Fruit fly (Drosophila melanogaster) whole organism, embryonic: ENCODE data around the gene CG43954.
A peak's percentile ranks its signal among the peaks of the same experiment; 100 is the strongest.

Experiments used
- Atf6 ChIP-seq: fragments of 200-800 bp; sonication (Bioruptor generic); IDR thresholded peaks from 2 replicates; pipeline ENCODE4 v1.3.6; 2022; ENCODE audit warnings: missing biosample characterization, missing genetic modification characterization
- CG10209 ChIP-seq: fragments of 200-800 bp; sonication (Bioruptor generic); optimal IDR thresholded peaks from 3 replicates; lab custom pipeline; 2017; ENCODE audit warnings: missing biosample characterization, mild to moderate bottlenecking, missing genetic modification characterization, missing genetic modification reagents
- CG10462 ChIP-seq: fragments of 200-800 bp; sonication (Bioruptor generic); optimal IDR thresholded peaks from 2 replicates; lab custom pipeline; 2016; ENCODE audit warnings: missing biosample characterization, missing genetic modification characterization
- CG10543 ChIP-seq: fragments of 200-800 bp; sonication (Bioruptor generic); optimal IDR thresholded peaks from 3 replicates; lab custom pipeline; 2017; ENCODE audit warnings: missing biosample characterization, mild to moderate bottlenecking, missing genetic modification characterization, moderate library complexity
- CG10565 ChIP-seq: fragments of 200-800 bp; sonication (Bioruptor generic); optimal IDR thresholded peaks from 3 replicates; lab custom pipeline; 2016; ENCODE audit warnings: missing biosample characterization, mild to moderate bottlenecking, missing genetic modification characterization
- CG12744 ChIP-seq: fragments of 200-800 bp; sonication (Bioruptor generic); optimal IDR thresholded peaks from 2 replicates; lab custom pipeline; 2016; ENCODE audit warnings: missing biosample characterization, missing genetic modification characterization
- CG13287 ChIP-seq: fragments of 200-800 bp; sonication (Bioruptor generic); IDR thresholded peaks from 2 replicates; pipeline ENCODE4 v1.3.6; 2022; ENCODE audit warnings: missing biosample characterization, missing genetic modification characterization; ENCODE audit not compliant: partially characterized antibody
- CG13775 ChIP-seq: fragments of 200-800 bp; sonication (Bioruptor generic); optimal IDR thresholded peaks from 3 replicates; lab custom pipeline; 2017; ENCODE audit warnings: missing biosample characterization, mild to moderate bottlenecking, missing genetic modification characterization
- CG15479 ChIP-seq: fragments of 200-800 bp; sonication (Bioruptor generic); optimal IDR thresholded peaks from 3 replicates; lab custom pipeline; 2019; ENCODE audit warnings: missing biosample characterization, mild to moderate bottlenecking, missing genetic modification characterization, moderate library complexity
- CG15601 ChIP-seq: fragments of 200-800 bp; sonication (Bioruptor generic); optimal IDR thresholded peaks from 3 replicates; lab custom pipeline; 2019; ENCODE audit warnings: missing biosample characterization, mild to moderate bottlenecking, missing genetic modification characterization, moderate library complexity
- CG17385 ChIP-seq: fragments of 200-800 bp; sonication (Bioruptor generic); optimal IDR thresholded peaks from 3 replicates; lab custom pipeline; 2018; ENCODE audit warnings: missing biosample characterization, mild to moderate bottlenecking, missing genetic modification characterization
- CG17568 ChIP-seq: fragments of 200-800 bp; sonication (Bioruptor generic); optimal IDR thresholded peaks from 2 replicates; lab custom pipeline; 2018; ENCODE audit warnings: missing biosample characterization, mild to moderate bottlenecking, missing genetic modification characterization, moderate library complexity
- CG18476 ChIP-seq: fragments of 200-800 bp; sonication (Bioruptor generic); optimal IDR thresholded peaks from 2 replicates; lab custom pipeline; 2016; ENCODE audit warnings: missing biosample characterization, mild to moderate bottlenecking, missing genetic modification characterization
- CG3163 ChIP-seq: fragments of 200-800 bp; sonication (Bioruptor generic); optimal IDR thresholded peaks from 3 replicates; lab custom pipeline; 2016; ENCODE audit warnings: missing biosample characterization, missing genetic modification characterization
- CG34224 ChIP-seq: fragments of 200-800 bp; sonication (Bioruptor generic); IDR thresholded peaks from 3 replicates; pipeline ENCODE4 v1.3.6; 2022; ENCODE audit warnings: missing biosample characterization, missing genetic modification characterization; ENCODE audit not compliant: partially characterized antibody
- CG4820 ChIP-seq: fragments of 200-800 bp; sonication (Bioruptor generic); optimal IDR thresholded peaks from 3 replicates; lab custom pipeline; 2016; ENCODE audit warnings: missing biosample characterization, missing genetic modification characterization
- CG6765 ChIP-seq: fragments of 200-800 bp; sonication (Bioruptor generic); optimal IDR thresholded peaks from 3 replicates; lab custom pipeline; 2017; ENCODE audit warnings: missing biosample characterization, mild to moderate bottlenecking, missing genetic modification characterization
- CG8924 ChIP-seq: fragments of 200-800 bp; optimal IDR thresholded peaks from 3 replicates; lab custom pipeline; 2019; ENCODE audit warnings: missing biosample characterization, mild to moderate bottlenecking, missing genetic modification characterization, moderate library complexity
- Doc3 ChIP-seq: fragments of 200-800 bp; sonication (Bioruptor generic); IDR thresholded peaks from 3 replicates; pipeline ENCODE4 v1.3.6; 2022; ENCODE audit warnings: missing biosample characterization, missing genetic modification characterization; ENCODE audit not compliant: partially characterized antibody
- Fer2 ChIP-seq: fragments of 200-800 bp; sonication (Bioruptor generic); optimal IDR thresholded peaks from 2 replicates; lab custom pipeline; 2018; ENCODE audit warnings: missing biosample characterization, mild to moderate bottlenecking, missing genetic modification characterization, moderate library complexity
- HLHmδ ChIP-seq: fragments of 200-800 bp; sonication (Bioruptor generic); optimal IDR thresholded peaks from 2 replicates; lab custom pipeline; 2018; ENCODE audit warnings: missing biosample characterization, mild to moderate bottlenecking, missing genetic modification characterization, moderate library complexity
- Lpt ChIP-seq: fragments of >200 bp; optimal IDR thresholded peaks from 2 replicates; lab custom pipeline; 2018; ENCODE audit warnings: missing biosample characterization, missing genetic modification characterization
- Opbp ChIP-seq: fragments of 200-800 bp; sonication (Bioruptor generic); IDR thresholded peaks from 3 replicates; pipeline ENCODE4 v1.3.6; 2022; ENCODE audit warnings: missing biosample characterization, missing genetic modification characterization; ENCODE audit not compliant: partially characterized antibody
- Rfx ChIP-seq: fragments of 200-800 bp; sonication (Bioruptor generic); IDR thresholded peaks from 2 replicates; pipeline ENCODE4 v1.3.6; 2022; ENCODE audit warnings: missing biosample characterization, missing genetic modification characterization
- Sry-β ChIP-seq: fragments of 200-800 bp; sonication (Bioruptor generic); optimal IDR thresholded peaks from 2 replicates; lab custom pipeline; 2018; ENCODE audit warnings: missing biosample characterization, mild to moderate bottlenecking, missing genetic modification characterization, moderate library complexity
- ato ChIP-seq: fragments of 200-800 bp; sonication (Bioruptor generic); IDR thresholded peaks from 2 replicates; pipeline ENCODE4 v1.3.6; 2022; ENCODE audit warnings: missing biosample characterization, missing genetic modification characterization; ENCODE audit not compliant: partially characterized antibody
- caup ChIP-seq: fragments of 200-800 bp; sonication (Bioruptor generic); optimal IDR thresholded peaks from 3 replicates; lab custom pipeline; 2017; ENCODE audit warnings: missing biosample characterization, mild to moderate bottlenecking, missing genetic modification characterization, moderate library complexity; ENCODE audit not compliant: severe bottlenecking
- cwo ChIP-seq: fragments of 200-800 bp; sonication (Bioruptor generic); optimal IDR thresholded peaks from 3 replicates; lab custom pipeline; 2017; ENCODE audit warnings: missing biosample characterization, missing genetic modification characterization, mild to moderate bottlenecking, moderate library complexity, missing genetic modification reagents
- eve ChIP-seq, 2 experiments: fragments of >200 bp; optimal IDR thresholded peaks; 2 replicates each; lab custom pipeline; 2017; ENCODE audit warnings: missing biosample characterization in 2 of 2, missing genetic modification characterization in 2 of 2
- exex ChIP-seq: fragments of 200-800 bp; sonication (Bioruptor generic); optimal IDR thresholded peaks from 4 replicates; lab custom pipeline; 2018; ENCODE audit warnings: missing biosample characterization, mild to moderate bottlenecking, missing genetic modification characterization, moderate library complexity
- hbn ChIP-seq: fragments of 200-800 bp; sonication (Bioruptor generic); IDR thresholded peaks from 2 replicates; pipeline ENCODE4 v1.3.6; 2022; ENCODE audit warnings: missing biosample characterization, missing genetic modification characterization; ENCODE audit not compliant: partially characterized antibody
- ind ChIP-seq: fragments of 200-800 bp; sonication (Bioruptor generic); optimal IDR thresholded peaks from 3 replicates; lab custom pipeline; 2016; ENCODE audit warnings: missing biosample characterization, missing genetic modification characterization
- inv ChIP-seq: fragments of 200-800 bp; sonication (Bioruptor generic); IDR thresholded peaks from 2 replicates; pipeline ENCODE4 v1.3.6; 2022; ENCODE audit warnings: missing biosample characterization, missing genetic modification characterization; ENCODE audit not compliant: partially characterized antibody
- jing ChIP-seq: fragments of 200-800 bp; sonication (Bioruptor generic); optimal IDR thresholded peaks from 2 replicates; lab custom pipeline; 2018; ENCODE audit warnings: missing biosample characterization, mild to moderate bottlenecking, missing genetic modification characterization
- ken ChIP-seq: fragments of 200-800 bp; sonication (Bioruptor generic); IDR thresholded peaks from 3 replicates; pipeline ENCODE4 v1.3.6; 2022; ENCODE audit warnings: missing biosample characterization, missing genetic modification characterization
- lab ChIP-seq: fragments of 200-800 bp; sonication (Bioruptor generic); optimal IDR thresholded peaks from 3 replicates; lab custom pipeline; 2017; ENCODE audit warnings: missing biosample characterization, missing genetic modification characterization, mild to moderate bottlenecking, moderate library complexity, missing genetic modification reagents
- nau ChIP-seq: fragments of 200-800 bp; sonication (Bioruptor generic); optimal IDR thresholded peaks from 3 replicates; lab custom pipeline; 2017; ENCODE audit warnings: missing biosample characterization, mild to moderate bottlenecking, missing genetic modification characterization, missing genetic modification reagents
- pzg ChIP-seq: fragments of 200-800 bp; sonication (Bioruptor generic); optimal IDR thresholded peaks from 3 replicates; lab custom pipeline; 2018; ENCODE audit warnings: missing biosample characterization, mild to moderate bottlenecking, missing genetic modification characterization, moderate library complexity
- repo ChIP-seq: fragments of 200-800 bp; sonication (Bioruptor generic); optimal IDR thresholded peaks from 2 replicates; lab custom pipeline; 2016; ENCODE audit warnings: missing biosample characterization, missing genetic modification characterization
- run ChIP-seq: fragments of 200-800 bp; sonication (Bioruptor generic); optimal IDR thresholded peaks from 3 replicates; lab custom pipeline; 2018; ENCODE audit warnings: missing biosample characterization, mild to moderate bottlenecking, missing genetic modification characterization
- sens ChIP-seq: fragments of 200-800 bp; sonication (Bioruptor generic); peaks from one replicate; lab custom pipeline; 2016; ENCODE audit warnings: missing biosample characterization, missing genetic modification characterization
- shn ChIP-seq: fragments of 200-800 bp; sonication (Bioruptor generic); optimal IDR thresholded peaks from 3 replicates; lab custom pipeline; 2016; ENCODE audit warnings: missing biosample characterization, missing genetic modification characterization
- sug ChIP-seq: fragments of 200-800 bp; optimal IDR thresholded peaks from 2 replicates; lab custom pipeline; 2019; ENCODE audit warnings: missing biosample characterization, mild to moderate bottlenecking, missing genetic modification characterization, moderate library complexity
- tap ChIP-seq: fragments of 200-800 bp; optimal IDR thresholded peaks from 3 replicates; lab custom pipeline; 2019; ENCODE audit warnings: missing biosample characterization, mild to moderate bottlenecking, missing genetic modification characterization, moderate library complexity
- ttk ChIP-seq: fragments of 200-800 bp; sonication (Bioruptor generic); IDR thresholded peaks from 2 replicates; pipeline ENCODE4 v2.1.2; 2022; ENCODE audit warnings: missing biosample characterization, missing genetic modification characterization
- unc-4 ChIP-seq: fragments of 200-800 bp; sonication (Bioruptor generic); IDR thresholded peaks from 2 replicates; pipeline ENCODE4 v1.3.6; 2022; ENCODE audit warnings: missing biosample characterization, missing genetic modification characterization; ENCODE audit not compliant: partially characterized antibody
- unpg ChIP-seq: fragments of 200-800 bp; sonication (Bioruptor generic); optimal IDR thresholded peaks from 3 replicates; lab custom pipeline; 2018; ENCODE audit warnings: missing biosample characterization, mild to moderate bottlenecking, missing genetic modification characterization, moderate library complexity
- zen ChIP-seq: fragments of 200-800 bp; sonication (Bioruptor generic); optimal IDR thresholded peaks from 3 replicates; lab custom pipeline; 2018; ENCODE audit warnings: missing biosample characterization, mild to moderate bottlenecking, missing genetic modification characterization, moderate library complexity

The CG43954 gene

DNA sequence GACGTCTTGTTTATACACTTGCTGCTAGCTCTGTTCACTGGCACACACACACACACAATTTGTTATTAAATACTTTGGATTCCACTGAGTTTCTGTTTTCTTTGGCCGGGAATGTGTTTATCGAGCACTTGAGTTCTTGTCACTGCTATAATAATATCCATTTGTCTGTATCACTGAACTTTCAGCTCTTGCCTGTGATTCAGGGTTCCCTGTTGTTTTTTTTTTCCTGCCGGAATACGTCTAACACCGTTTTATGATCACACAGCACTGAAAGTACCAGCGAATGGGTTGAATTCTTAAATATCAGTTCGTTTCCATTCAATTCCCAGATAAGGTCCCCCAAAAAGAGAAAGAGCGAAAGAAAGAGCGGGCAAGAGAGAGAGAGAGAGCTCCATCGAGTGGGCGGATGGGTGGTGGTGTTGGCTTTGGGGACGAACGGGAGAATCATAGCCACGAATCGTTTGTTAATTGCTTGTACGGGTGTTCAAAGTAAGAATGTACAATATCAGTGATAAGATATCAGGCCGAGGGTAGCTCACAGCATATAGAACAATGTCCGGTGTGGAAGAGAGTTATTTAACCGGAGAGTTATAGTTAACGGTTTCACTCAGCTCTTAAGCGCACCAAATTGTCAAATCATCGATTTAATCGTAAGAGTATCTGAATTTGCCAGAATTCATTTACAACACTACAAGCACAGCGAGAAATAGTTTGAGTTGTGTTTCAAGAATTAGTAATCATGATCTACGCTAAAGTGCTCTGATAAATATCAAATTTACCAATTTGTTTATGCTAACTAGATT lies 43.6 kb downstream of the CG43954 start, which contains the start of gene Galphaf (continued):
- TF ChIP-seq Doc3 (GFP tag; lab: Robert Waterston, UW): no peak
- TF ChIP-seq CG17568 (GFP tag; lab: Kevin White, UChicago): no peak
- peak; percentile 32 for TF ChIP-seq caup (GFP tag; lab: Kevin White, UChicago)
- TF ChIP-seq hbn (GFP tag; lab: Robert Waterston, UW): no peak
- peak; percentile 52 for TF ChIP-seq sens (GFP tag; lab: Kevin White, UChicago)
- no peak for TF ChIP-seq ttk
- TF ChIP-seq CG15601: peak; percentile 53
- no peak for TF ChIP-seq inv (GFP tag; lab: Robert Waterston, UW)
- TF ChIP-seq Fer2 (tag; lab: Kevin White, UChicago): no peak
- TF ChIP-seq sug (tag; lab: Kevin White, UChicago): peak; percentile 54
- TF ChIP-seq repo (GFP tag; lab: Kevin White, UChicago): no peak
- TF ChIP-seq CG10209: no peak
- no peak for TF ChIP-seq CG4820 (GFP tag; lab: Kevin White, UChicago)
- no peak for TF ChIP-seq Opbp (GFP tag; lab: Robert Waterston, UW)
- TF ChIP-seq unpg (GFP tag; lab: Kevin White, UChicago): no peak
- TF ChIP-seq nau: no peak
- TF ChIP-seq ato (GFP tag; lab: Robert Waterston, UW): no peak
- no peak for TF ChIP-seq Rfx (GFP tag; lab: Robert Waterston, UW)
- no peak for TF ChIP-seq ind
- TF ChIP-seq cwo: peak; percentile 38
- no peak for TF ChIP-seq CG6765 (GFP tag; lab: Kevin White, UChicago)
- peak; percentile 48 for TF ChIP-seq lab (GFP tag; lab: Kevin White, UChicago)
- no peak for TF ChIP-seq jing
- TF ChIP-seq CG15479 (GFP tag; lab: Kevin White, UChicago): no peak
- TF ChIP-seq Sry-β (GFP tag; lab: Kevin White, UChicago): no peak
- TF ChIP-seq CG8924 (tag; lab: Kevin White, UChicago): no peak
- TF ChIP-seq CG3163 (GFP tag; lab: Kevin White, UChicago): peak; percentile 89
- peak; percentile 16 for TF ChIP-seq CG17385 (GFP tag; lab: Kevin White, UChicago)
- TF ChIP-seq CG13287 (GFP tag; lab: Robert Waterston, UW): no peak
- TF ChIP-seq CG10462: no peak
- TF ChIP-seq HLHmδ: no peak
- TF ChIP-seq CG13775: no peak
- no peak for TF ChIP-seq CG10565
- no peak for TF ChIP-seq CG12744 (GFP tag; lab: Kevin White, UChicago)
- TF ChIP-seq shn (GFP tag; lab: Kevin White, UChicago): no peak
- TF ChIP-seq exex (tag; lab: Kevin White, UChicago): peak; percentile 99
- no peak for TF ChIP-seq Lpt (GFP tag; lab: Kevin White, UChicago)
- TF ChIP-seq CG34224 (GFP tag; lab: Robert Waterston, UW): no peak
- TF ChIP-seq Atf6 (GFP tag; lab: Robert Waterston, UW): 0 out of 2 replicates have a peak, but pooled peaks have one; percentile 21
- peak; percentile 68 for TF ChIP-seq CG10543 (GFP tag; lab: Kevin White, UChicago)
- TF ChIP-seq ken: no peak
- TF ChIP-seq eve (GFP tag; optimal IDR thresholded peaks at IDR 0.05; lab: Kevin White, UChicago): no peak
- TF ChIP-seq run: no peak
- TF ChIP-seq CG18476 (GFP tag; lab: Kevin White, UChicago): no peak
- no peak for TF ChIP-seq tap (tag; lab: Kevin White, UChicago)
- no peak for TF ChIP-seq pzg
- TF ChIP-seq unc-4 (GFP tag; lab: Robert Waterston, UW): no peak
- no peak for TF ChIP-seq zen (tag; lab: Kevin White, UChicago)
